Worm (Caenorhabditis elegans): Measurements from ENCODE around the gene gpa-9.

Gene gpa-9

ce11 chrV:12679292-12679691, 30.2 kb upstream of the gpa-9 start:
- TF ChIP-seq hmbx-1 (tag; optimal IDR thresholded peaks at IDR 0.05) (no peak), B0310.2 (tag; optimal IDR thresholded peaks at IDR 0.05) (no peak), ama-1 (optimal IDR thresholded peaks at IDR 0.05) (no peak), ceh-36 (tag; optimal IDR thresholded peaks at IDR 0.05) (no peak), tbx-37 (GFP tag; conservative IDR thresholded peaks at IDR 0.05) (no peak), hmg-4 (GFP tag; optimal IDR thresholded peaks at IDR 0.05) (no peak), scrt-1 (GFP tag; IDR thresholded peaks at IDR 0.05) (no peak), pes-1 (GFP tag; IDR thresholded peaks at IDR 0.05) (no peak), sea-1 (GFP tag; conservative IDR thresholded peaks at IDR 0.05) (no peak), aly-1 (tag; optimal IDR thresholded peaks at IDR 0.05) (no peak), tbx-11 (GFP tag; IDR thresholded peaks at IDR 0.05) (no peak), F13C5.2 (tag; optimal IDR thresholded peaks at IDR 0.05) (no peak), ceh-13 (GFP tag; optimal IDR thresholded peaks at IDR 0.05) (no peak), ets-7 (tag; optimal IDR thresholded peaks at IDR 0.05) (no peak), hnd-1 (tag; optimal IDR thresholded peaks at IDR 0.05) (no peak), tra-4 (tag; optimal IDR thresholded peaks at IDR 0.05) (no peak), flt-1 (GFP tag; IDR thresholded peaks at IDR 0.05) (no peak)

- TF ChIP-seq tbx-37 (GFP tag; conservative IDR thresholded peaks at IDR 0.05) (no peak), aly-1 (tag; optimal IDR thresholded peaks at IDR 0.05) (no peak), ceh-36 (tag; optimal IDR thresholded peaks at IDR 0.05) (no peak), ets-7 (tag; optimal IDR thresholded peaks at IDR 0.05) (no peak), flt-1 (GFP tag; IDR thresholded peaks at IDR 0.05) (no peak), hmg-4 (GFP tag; optimal IDR thresholded peaks at IDR 0.05) (no peak), tra-4 (tag; optimal IDR thresholded peaks at IDR 0.05) (no peak), hmbx-1 (tag; optimal IDR thresholded peaks at IDR 0.05) (no peak), pes-1 (GFP tag; IDR thresholded peaks at IDR 0.05) (no peak), ceh-13 (GFP tag; optimal IDR thresholded peaks at IDR 0.05) (no peak), F13C5.2 (tag; optimal IDR thresholded peaks at IDR 0.05) (no peak)
Observed at ce11 chrV:12676299-12676698, 27.2 kb upstream of the gpa-9 start.

- no peak for TF ChIP-seq pes-1 (GFP tag; IDR thresholded peaks at IDR 0.05)
- no peak for TF ChIP-seq tbx-37 (GFP tag; conservative IDR thresholded peaks at IDR 0.05)
- no peak for TF ChIP-seq ets-7 (tag; optimal IDR thresholded peaks at IDR 0.05)
- no peak for TF ChIP-seq tbx-11 (GFP tag; IDR thresholded peaks at IDR 0.05)
- TF ChIP-seq sea-1 (GFP tag; conservative IDR thresholded peaks at IDR 0.05): no peak
- no peak for TF ChIP-seq ceh-13 (GFP tag; optimal IDR thresholded peaks at IDR 0.05)
- no peak for TF ChIP-seq scrt-1 (GFP tag; IDR thresholded peaks at IDR 0.05)
- TF ChIP-seq hnd-1 (tag; optimal IDR thresholded peaks at IDR 0.05): no peak
- no peak for TF ChIP-seq B0310.2 (tag; optimal IDR thresholded peaks at IDR 0.05)
- no peak for TF ChIP-seq ama-1 (optimal IDR thresholded peaks at IDR 0.05)
- no peak for TF ChIP-seq tra-4 (tag; optimal IDR thresholded peaks at IDR 0.05)
Observed at ce11 chrV:12673745-12674144, 24.6 kb upstream of the gpa-9 start.

ce11 chrV:12670607-12671006, 21.5 kb upstream of the gpa-9 start, which contains the start of gene srx-116:
TSS of gene srx-116 (plus strand) at chrV:12670907.
- TF ChIP-seq scrt-1 (GFP tag; IDR thresholded peaks at IDR 0.05) (no peak), aly-1 (tag; optimal IDR thresholded peaks at IDR 0.05) (no peak), hmg-4 (GFP tag; optimal IDR thresholded peaks at IDR 0.05) (no peak), B0310.2 (tag; optimal IDR thresholded peaks at IDR 0.05) (no peak), F13C5.2 (tag; optimal IDR thresholded peaks at IDR 0.05) (no peak), hnd-1 (tag; optimal IDR thresholded peaks at IDR 0.05) (no peak), tbx-11 (GFP tag; IDR thresholded peaks at IDR 0.05) (no peak), flt-1 (GFP tag; IDR thresholded peaks at IDR 0.05) (no peak), ama-1 (optimal IDR thresholded peaks at IDR 0.05) (no peak), ceh-36 (tag; optimal IDR thresholded peaks at IDR 0.05) (no peak), tra-4 (tag; optimal IDR thresholded peaks at IDR 0.05) (no peak), tbx-37 (GFP tag; conservative IDR thresholded peaks at IDR 0.05) (no peak), ceh-13 (GFP tag; optimal IDR thresholded peaks at IDR 0.05) (no peak), sea-1 (GFP tag; conservative IDR thresholded peaks at IDR 0.05) (no peak), hmbx-1 (tag; optimal IDR thresholded peaks at IDR 0.05) (no peak), ets-7 (tag; optimal IDR thresholded peaks at IDR 0.05) (no peak), pes-1 (GFP tag; IDR thresholded peaks at IDR 0.05) (no peak)

ce11 chrV:12667926-12668325, 18.8 kb upstream of the gpa-9 start, which contains the start of gene W05B10.4:
TSS of gene W05B10.4 (plus strand) at chrV:12668226.
- TF ChIP-seq tra-4 (tag; optimal IDR thresholded peaks at IDR 0.05) (no peak), hnd-1 (tag; optimal IDR thresholded peaks at IDR 0.05) (no peak), ceh-36 (tag; optimal IDR thresholded peaks at IDR 0.05) (no peak), B0310.2 (tag; optimal IDR thresholded peaks at IDR 0.05) (no peak), F13C5.2 (tag; optimal IDR thresholded peaks at IDR 0.05) (no peak), ceh-13 (GFP tag; optimal IDR thresholded peaks at IDR 0.05) (no peak), sea-1 (GFP tag; conservative IDR thresholded peaks at IDR 0.05) (no peak), pes-1 (GFP tag; IDR thresholded peaks at IDR 0.05) (no peak), ets-7 (tag; optimal IDR thresholded peaks at IDR 0.05) (no peak), scrt-1 (GFP tag; IDR thresholded peaks at IDR 0.05) (no peak), ama-1 (optimal IDR thresholded peaks at IDR 0.05) (no peak), aly-1 (tag; optimal IDR thresholded peaks at IDR 0.05) (no peak), tbx-11 (GFP tag; IDR thresholded peaks at IDR 0.05) (no peak), hmbx-1 (tag; optimal IDR thresholded peaks at IDR 0.05) (no peak), tbx-37 (GFP tag; conservative IDR thresholded peaks at IDR 0.05) (no peak), hmg-4 (GFP tag; optimal IDR thresholded peaks at IDR 0.05) (no peak), flt-1 (GFP tag; IDR thresholded peaks at IDR 0.05) (no peak)

- TF ChIP-seq hmg-4 (GFP tag; optimal IDR thresholded peaks at IDR 0.05): no peak
- TF ChIP-seq scrt-1 (GFP tag; IDR thresholded peaks at IDR 0.05): no peak
- TF ChIP-seq ceh-36 (tag; optimal IDR thresholded peaks at IDR 0.05): no peak
- no peak for TF ChIP-seq flt-1 (GFP tag; IDR thresholded peaks at IDR 0.05)
- TF ChIP-seq ama-1 (optimal IDR thresholded peaks at IDR 0.05): no peak
- TF ChIP-seq F13C5.2 (tag; optimal IDR thresholded peaks at IDR 0.05): no peak
- TF ChIP-seq pes-1 (GFP tag; IDR thresholded peaks at IDR 0.05): no peak
- TF ChIP-seq hmbx-1 (tag; optimal IDR thresholded peaks at IDR 0.05): no peak
- TF ChIP-seq ceh-13 (GFP tag; optimal IDR thresholded peaks at IDR 0.05): no peak
- TF ChIP-seq tbx-11 (GFP tag; IDR thresholded peaks at IDR 0.05): no peak
- TF ChIP-seq sea-1 (GFP tag; conservative IDR thresholded peaks at IDR 0.05): no peak
- TF ChIP-seq B0310.2 (tag; optimal IDR thresholded peaks at IDR 0.05): no peak
- no peak for TF ChIP-seq aly-1 (tag; optimal IDR thresholded peaks at IDR 0.05)
- TF ChIP-seq tbx-37 (GFP tag; conservative IDR thresholded peaks at IDR 0.05): no peak
- TF ChIP-seq tra-4 (tag; optimal IDR thresholded peaks at IDR 0.05): no peak
- no peak for TF ChIP-seq hnd-1 (tag; optimal IDR thresholded peaks at IDR 0.05)
Observed at ce11 chrV:12667397-12667796, 18.3 kb upstream of the gpa-9 start.

ce11 chrV:12663386-12663785, 14.3 kb upstream of the gpa-9 start:
- no peak for TF ChIP-seq aly-1 (tag; optimal IDR thresholded peaks at IDR 0.05)
- TF ChIP-seq ama-1 (optimal IDR thresholded peaks at IDR 0.05): no peak
- TF ChIP-seq tbx-11 (GFP tag; IDR thresholded peaks at IDR 0.05): no peak
- no peak for TF ChIP-seq F13C5.2 (tag; optimal IDR thresholded peaks at IDR 0.05)

Data from whole organism, early embryonic.